Worm (Caenorhabditis elegans): ENCODE data around the gene mdt-11.

DNA sequence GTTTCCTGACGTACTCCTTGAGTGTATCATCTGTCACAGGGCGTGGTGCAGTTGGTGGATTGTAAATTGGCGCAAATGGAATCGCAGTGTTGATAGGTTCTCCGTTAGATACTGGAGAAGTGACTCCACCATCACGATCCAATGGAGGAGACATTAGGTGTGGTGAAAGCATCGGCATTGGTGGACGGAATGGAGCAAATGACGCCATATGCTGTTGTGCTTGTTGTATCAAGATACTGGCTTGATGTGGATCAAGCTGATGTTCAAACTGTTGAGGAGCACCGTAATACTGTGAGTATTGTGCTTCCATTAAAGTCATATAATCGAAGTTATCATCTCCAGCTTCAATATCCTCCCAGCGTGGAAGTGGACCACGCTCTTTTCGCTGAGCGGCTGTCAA, 8.6 kb upstream of the mdt-11 start:
- TF ChIP-seq dpff-1 (tag; optimal IDR thresholded peaks at IDR 0.05) (no peak), let-526 (GFP tag; IDR thresholded peaks at IDR 0.05) (no peak), rec-8 (tag; optimal IDR thresholded peaks at IDR 0.05) (no peak), F22D6.2 (tag; optimal IDR thresholded peaks at IDR 0.05) (no peak), ama-1 (optimal IDR thresholded peaks at IDR 0.05) (no peak), ama-1 (GFP tag; optimal IDR thresholded peaks at IDR 0.05) (no peak)
